Fruit fly (Drosophila melanogaster) whole organism, adult: Measurements from ENCODE around the gene Spn88Ea.

Experiments
- CG5204 ChIP-seq: fragments of 200-800 bp; sonication (Bioruptor generic); optimal IDR thresholded peaks from 2 replicates; lab custom pipeline; 2016; ENCODE audit warnings: missing biosample characterization, missing genetic modification characterization
- Clk ChIP-seq: fragments of 200-800 bp; sonication (Bioruptor generic); optimal IDR thresholded peaks from 2 replicates; lab custom pipeline; 2017; ENCODE audit warnings: missing biosample characterization, missing genetic modification characterization
- Mnt ChIP-seq: fragments of 200-800 bp; sonication (Bioruptor generic); optimal IDR thresholded peaks from 2 replicates; lab custom pipeline; 2016; ENCODE audit warnings: missing biosample characterization, mild to moderate bottlenecking, missing genetic modification characterization
- bab1 ChIP-seq: fragments of 200-800 bp; sonication (Bioruptor generic); optimal IDR thresholded peaks from 3 replicates; lab custom pipeline; 2019; ENCODE audit warnings: missing biosample characterization, mild to moderate bottlenecking, missing genetic modification characterization, moderate library complexity
- cnc ChIP-seq, 2 experiments: fragments of >200 bp; optimal IDR thresholded peaks; 2 replicates each; lab custom pipeline; 2017
- kay ChIP-seq: fragments of 200-800 bp; sonication (Bioruptor generic); peaks from one replicate; lab custom pipeline; 2016; ENCODE audit warnings: missing biosample characterization, missing genetic modification characterization, borderline replicate concordance
- tj ChIP-seq: fragments of 200-800 bp; sonication (Bioruptor generic); optimal IDR thresholded peaks from 3 replicates; lab custom pipeline; 2017; ENCODE audit warnings: missing biosample characterization, mild to moderate bottlenecking, missing genetic modification characterization, moderate library complexity
- toe ChIP-seq: fragments of 200-800 bp; sonication (Bioruptor generic); optimal IDR thresholded peaks from 2 replicates; lab custom pipeline; 2016; ENCODE audit warnings: missing biosample characterization, missing genetic modification characterization

DNA sequence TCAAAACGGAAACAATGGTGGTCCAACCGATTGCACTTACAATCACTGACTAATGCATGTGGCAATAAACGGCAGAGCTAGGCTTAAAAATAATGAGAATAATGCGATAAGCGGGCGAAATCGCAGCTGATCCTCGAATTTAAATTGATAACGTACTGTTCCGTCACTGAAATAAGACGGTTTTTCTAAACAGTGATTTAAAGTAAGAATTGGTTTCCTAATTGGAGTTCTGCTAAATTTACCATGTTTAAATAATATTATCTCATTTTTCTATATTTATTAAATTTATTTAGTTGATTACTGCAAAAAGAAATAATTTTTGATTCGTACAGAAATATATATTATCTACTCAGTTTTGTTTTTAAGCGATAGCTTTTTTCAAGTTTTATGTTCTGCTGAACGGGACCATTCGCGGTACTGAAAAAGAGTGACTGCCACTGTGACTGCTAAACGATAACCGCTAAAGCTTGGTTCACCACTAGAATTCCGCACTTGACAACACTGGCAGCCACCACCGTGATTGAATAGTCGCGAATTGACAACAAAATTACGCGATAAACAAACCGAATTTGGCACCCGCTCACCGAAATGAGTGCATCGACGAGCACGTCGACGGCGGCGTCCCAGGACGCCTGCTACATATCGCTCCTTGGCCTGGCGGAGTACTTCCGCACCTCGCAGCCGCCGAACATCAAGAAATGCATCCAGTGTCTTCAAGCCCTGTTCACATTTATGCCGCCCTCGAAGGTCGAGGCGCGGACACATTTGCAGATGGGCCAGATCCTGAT lies 2.7 kb upstream of the Spn88Ea start, which contains the start of the genes Spn88Eb and Mau2:
- TF ChIP-seq cnc (optimal IDR thresholded peaks at IDR 0.05; lab: Kevin White, UChicago) (no peak), Clk (GFP tag; lab: Kevin White, UChicago) (peak; percentile 71), CG5204 (GFP tag; lab: Kevin White, UChicago) (no peak), kay (GFP tag; lab: Kevin White, UChicago) (no peak), bab1 (GFP tag; lab: Kevin White, UChicago) (peak; percentile 2), tj (GFP tag; lab: Kevin White, UChicago) (peak; percentile 25), toe (GFP tag; lab: Kevin White, UChicago) (peak; percentile 74), Mnt (peak; percentile 68)
